Fruit fly (Drosophila melanogaster) whole organism, embryonic: Measurements from ENCODE around the gene CG6951.

Experiments
- CG14050 ChIP-seq: fragments of 200-800 bp; sonication (Bioruptor generic); IDR thresholded peaks from 3 replicates; pipeline ENCODE4 v1.3.6; 2022; ENCODE audit warnings: missing biosample characterization, missing genetic modification characterization
- CG18262 ChIP-seq: fragments of 200-800 bp; optimal IDR thresholded peaks from 3 replicates; lab custom pipeline; 2019; ENCODE audit warnings: missing biosample characterization, mild to moderate bottlenecking, missing genetic modification characterization, moderate library complexity
- CG6654 ChIP-seq: fragments of 200-800 bp; sonication (Bioruptor generic); optimal IDR thresholded peaks from 2 replicates; lab custom pipeline; 2017; ENCODE audit warnings: missing biosample characterization, mild to moderate bottlenecking, missing genetic modification characterization
- Dfd ChIP-seq, 2 experiments: fragments of >200 bp; optimal IDR thresholded peaks; 2 replicates each; lab custom pipeline; 2017; ENCODE audit warnings: missing biosample characterization in 2 of 2, missing genetic modification characterization in 2 of 2
- Sin3A ChIP-seq: fragments of >200 bp; optimal IDR thresholded peaks from 2 replicates; lab custom pipeline; 2018
- dysf ChIP-seq: fragments of 200-800 bp; sonication (Bioruptor generic); IDR thresholded peaks from 3 replicates; pipeline ENCODE4 v1.3.6; 2022; ENCODE audit warnings: missing biosample characterization, missing genetic modification characterization
- grn ChIP-seq: fragments of 200-800 bp; sonication (Bioruptor generic); optimal IDR thresholded peaks from 3 replicates; lab custom pipeline; 2017; ENCODE audit warnings: missing biosample characterization, missing genetic modification characterization
- pnt ChIP-seq: fragments of 200-800 bp; sonication (Bioruptor generic); optimal IDR thresholded peaks from 3 replicates; lab custom pipeline; 2016; ENCODE audit warnings: missing biosample characterization, missing genetic modification characterization
- ttk ChIP-seq: fragments of 200-800 bp; sonication (Bioruptor generic); IDR thresholded peaks from 2 replicates; pipeline ENCODE4 v2.1.2; 2022; ENCODE audit warnings: missing biosample characterization, missing genetic modification characterization
- zfh2 ChIP-seq: fragments of 200-800 bp; sonication (Bioruptor generic); optimal IDR thresholded peaks from 2 replicates; lab custom pipeline; 2016; ENCODE audit warnings: missing biosample characterization, missing genetic modification characterization

DNA sequence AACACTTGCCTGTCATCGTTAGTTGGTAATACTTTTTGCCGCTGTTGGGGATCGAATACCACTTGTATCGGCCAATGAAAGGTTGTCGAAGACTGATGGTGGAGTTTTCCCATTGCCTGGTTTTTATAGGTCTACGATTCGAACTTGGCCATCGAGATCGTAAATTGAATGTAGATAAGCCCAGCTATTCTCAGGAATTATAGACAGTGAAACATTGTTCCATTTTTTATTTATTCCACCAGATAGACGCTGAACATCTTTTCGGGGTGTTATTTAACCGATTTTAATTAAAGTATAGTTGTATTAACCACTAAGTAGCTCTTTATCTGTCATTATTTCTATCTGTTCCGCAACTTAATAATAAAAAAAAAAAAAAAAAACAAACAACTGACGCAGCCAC, 37.5 kb upstream of the CG6951 start, which contains the start of gene CG7298:
- no peak for TF ChIP-seq zfh2 (GFP tag; lab: Kevin White, UChicago)
- TF ChIP-seq Sin3A (lab: Kevin White, UChicago), result no peak
- no peak for TF ChIP-seq dysf (GFP tag; lab: Robert Waterston, UW)
- no peak for TF ChIP-seq pnt (GFP tag; lab: Kevin White, UChicago)
- no peak for TF ChIP-seq CG18262 (tag; lab: Kevin White, UChicago)
- TF ChIP-seq ttk, result no peak
- no peak for TF ChIP-seq grn (GFP tag; lab: Kevin White, UChicago)
- TF ChIP-seq Dfd (GFP tag; optimal IDR thresholded peaks at IDR 0.05; lab: Kevin White, UChicago), result no peak
- TF ChIP-seq CG6654, result no peak
- no peak for TF ChIP-seq CG14050 (GFP tag; lab: Robert Waterston, UW)
